Fruit fly (Drosophila melanogaster) whole organism, embryonic: ENCODE measurements around the gene nSMase.

Experiments used
- Asciz ChIP-seq: fragments of 200-800 bp; sonication (Bioruptor generic); optimal IDR thresholded peaks from 2 replicates; lab custom pipeline; 2017; ENCODE audit warnings: missing biosample characterization, mild to moderate bottlenecking, missing genetic modification characterization, missing genetic modification reagents
- BEAF-32 ChIP-seq: fragments of 200-800 bp; sonication (Bioruptor generic); optimal IDR thresholded peaks from 3 replicates; lab custom pipeline; 2017; ENCODE audit warnings: missing biosample characterization, missing genetic modification characterization, mild to moderate bottlenecking, moderate library complexity, missing genetic modification reagents
- Bdp1 ChIP-seq: fragments of 200-800 bp; sonication (Bioruptor generic); optimal IDR thresholded peaks from 3 replicates; lab custom pipeline; 2016; ENCODE audit warnings: missing biosample characterization, missing genetic modification characterization
- CG11247 ChIP-seq: fragments of 200-800 bp; sonication (Bioruptor generic); IDR thresholded peaks from 2 replicates; pipeline ENCODE4 v1.3.6; 2022; ENCODE audit warnings: missing biosample characterization, missing genetic modification characterization
- CG11398 ChIP-seq: fragments of 200-800 bp; sonication (Bioruptor generic); optimal IDR thresholded peaks from 2 replicates; lab custom pipeline; 2016; ENCODE audit warnings: missing biosample characterization, missing genetic modification characterization
- CG11456 ChIP-seq: fragments of 200-800 bp; sonication (Bioruptor generic); IDR thresholded peaks from 3 replicates; pipeline ENCODE4 v1.3.6; 2022; ENCODE audit warnings: missing biosample characterization, missing genetic modification characterization
- CG12219 ChIP-seq: fragments of 200-800 bp; sonication (Bioruptor generic); optimal IDR thresholded peaks from 3 replicates; lab custom pipeline; 2018; ENCODE audit warnings: missing biosample characterization, mild to moderate bottlenecking, missing genetic modification characterization
- CG12391 ChIP-seq: fragments of 200-800 bp; sonication (Bioruptor generic); optimal IDR thresholded peaks from 3 replicates; lab custom pipeline; 2018; ENCODE audit warnings: missing biosample characterization, mild to moderate bottlenecking, missing genetic modification characterization, moderate library complexity
- CG12744 ChIP-seq: fragments of 200-800 bp; sonication (Bioruptor generic); optimal IDR thresholded peaks from 2 replicates; lab custom pipeline; 2016; ENCODE audit warnings: missing biosample characterization, missing genetic modification characterization
- CG13424 ChIP-seq: fragments of 200-800 bp; sonication (Bioruptor generic); optimal IDR thresholded peaks from 2 replicates; lab custom pipeline; 2019; ENCODE audit warnings: missing biosample characterization, mild to moderate bottlenecking, missing genetic modification characterization, moderate library complexity
- CG13624 ChIP-seq: fragments of 200-800 bp; sonication (Bioruptor generic); optimal IDR thresholded peaks from 2 replicates; lab custom pipeline; 2016; ENCODE audit warnings: missing biosample characterization, missing genetic modification characterization
- CG15479 ChIP-seq: fragments of 200-800 bp; sonication (Bioruptor generic); optimal IDR thresholded peaks from 3 replicates; lab custom pipeline; 2019; ENCODE audit warnings: missing biosample characterization, mild to moderate bottlenecking, missing genetic modification characterization, moderate library complexity
- CG2129 ChIP-seq: fragments of 200-800 bp; sonication (Bioruptor generic); IDR thresholded peaks from 2 replicates; pipeline ENCODE4 v1.3.6; 2022; ENCODE audit warnings: missing biosample characterization, missing genetic modification characterization; ENCODE audit not compliant: partially characterized antibody
- CG32532 ChIP-seq: fragments of 200-800 bp; sonication (Bioruptor generic); IDR thresholded peaks from 2 replicates; pipeline ENCODE4 v1.3.6; 2022; ENCODE audit warnings: missing biosample characterization, missing genetic modification characterization
- CG43689 ChIP-seq: fragments of 200-800 bp; sonication (Bioruptor generic); IDR thresholded peaks from 2 replicates; pipeline ENCODE4 v1.3.6; 2022; ENCODE audit warnings: missing biosample characterization, missing genetic modification characterization
- CG5180 ChIP-seq: fragments of 200-800 bp; sonication (Bioruptor generic); optimal IDR thresholded peaks from 3 replicates; lab custom pipeline; 2017; ENCODE audit warnings: missing biosample characterization, missing genetic modification characterization, mild to moderate bottlenecking, moderate library complexity, missing genetic modification reagents
- CG6689 ChIP-seq: fragments of 200-800 bp; sonication (Bioruptor generic); IDR thresholded peaks from 2 replicates; pipeline ENCODE4 v1.3.6; 2022; ENCODE audit warnings: missing biosample characterization, missing genetic modification characterization
- CG6791 ChIP-seq: fragments of 200-800 bp; sonication (Bioruptor generic); IDR thresholded peaks from 3 replicates; pipeline ENCODE4 v1.3.6; 2022; ENCODE audit warnings: missing biosample characterization, missing genetic modification characterization; ENCODE audit not compliant: partially characterized antibody
- CG8924 ChIP-seq: fragments of 200-800 bp; optimal IDR thresholded peaks from 3 replicates; lab custom pipeline; 2019; ENCODE audit warnings: missing biosample characterization, mild to moderate bottlenecking, missing genetic modification characterization, moderate library complexity
- CG9215 ChIP-seq: fragments of 200-800 bp; sonication (Bioruptor generic); IDR thresholded peaks from 2 replicates; pipeline ENCODE4 v1.3.6; 2022; ENCODE audit warnings: missing biosample characterization, missing genetic modification characterization
- CG9797 ChIP-seq: fragments of 200-800 bp; sonication (Bioruptor generic); optimal IDR thresholded peaks from 3 replicates; lab custom pipeline; 2018; ENCODE audit warnings: missing biosample characterization, mild to moderate bottlenecking, missing genetic modification characterization
- Fer1 ChIP-seq: fragments of 200-800 bp; sonication (Bioruptor generic); optimal IDR thresholded peaks from 2 replicates; lab custom pipeline; 2017; ENCODE audit warnings: missing biosample characterization, mild to moderate bottlenecking, missing genetic modification characterization
- H15 ChIP-seq: fragments of 200-800 bp; sonication (Bioruptor generic); IDR thresholded peaks from 3 replicates; pipeline ENCODE4 v1.3.6; 2022; ENCODE audit warnings: missing biosample characterization, missing genetic modification characterization
- MESR4 ChIP-seq: fragments of 200-800 bp; sonication (Bioruptor generic); optimal IDR thresholded peaks from 2 replicates; lab custom pipeline; 2018; ENCODE audit warnings: missing biosample characterization, mild to moderate bottlenecking, missing genetic modification characterization, moderate library complexity
- Neu2 ChIP-seq: fragments of 200-800 bp; sonication (Bioruptor generic); optimal IDR thresholded peaks from 3 replicates; lab custom pipeline; 2016; ENCODE audit warnings: missing biosample characterization, missing genetic modification characterization, borderline replicate concordance
- Opbp ChIP-seq: fragments of 200-800 bp; sonication (Bioruptor generic); IDR thresholded peaks from 3 replicates; pipeline ENCODE4 v1.3.6; 2022; ENCODE audit warnings: missing biosample characterization, missing genetic modification characterization; ENCODE audit not compliant: partially characterized antibody
- Poxn ChIP-seq: fragments of 200-800 bp; sonication (Bioruptor generic); IDR thresholded peaks from 2 replicates; pipeline ENCODE4 v1.3.6; 2022; ENCODE audit warnings: missing biosample characterization, missing genetic modification characterization
- Ravus ChIP-seq: fragments of 200-800 bp; sonication (Bioruptor generic); IDR thresholded peaks from 2 replicates; pipeline ENCODE4 v1.3.6; 2022; ENCODE audit warnings: missing biosample characterization, missing genetic modification characterization
- Side ChIP-seq: fragments of 200-800 bp; sonication (Bioruptor generic); optimal IDR thresholded peaks from 2 replicates; lab custom pipeline; 2016; ENCODE audit warnings: missing biosample characterization, missing genetic modification characterization
- Sry-β ChIP-seq: fragments of 200-800 bp; sonication (Bioruptor generic); optimal IDR thresholded peaks from 2 replicates; lab custom pipeline; 2018; ENCODE audit warnings: missing biosample characterization, mild to moderate bottlenecking, missing genetic modification characterization, moderate library complexity
- bab2 ChIP-seq: fragments of 200-800 bp; sonication (Bioruptor generic); optimal IDR thresholded peaks from 2 replicates; lab custom pipeline; 2016; ENCODE audit warnings: missing biosample characterization, missing genetic modification characterization
- bigmax ChIP-seq: fragments of 200-800 bp; sonication (Bioruptor generic); optimal IDR thresholded peaks from 2 replicates; lab custom pipeline; 2018; ENCODE audit warnings: missing biosample characterization, mild to moderate bottlenecking, missing genetic modification characterization
- cad ChIP-seq: fragments of >200 bp; optimal IDR thresholded peaks from 2 replicates; lab custom pipeline; 2017; ENCODE audit warnings: missing biosample characterization, missing genetic modification characterization
- dmrt99B ChIP-seq: fragments of 200-800 bp; sonication (Bioruptor generic); optimal IDR thresholded peaks from 2 replicates; lab custom pipeline; 2018; ENCODE audit warnings: missing biosample characterization, mild to moderate bottlenecking, missing genetic modification characterization, moderate library complexity
- emc ChIP-seq: fragments of 200-800 bp; sonication (Bioruptor generic); optimal IDR thresholded peaks from 2 replicates; lab custom pipeline; 2016; ENCODE audit warnings: missing biosample characterization, missing genetic modification characterization
- esg ChIP-seq: fragments of 200-800 bp; sonication (Bioruptor generic); conservative IDR thresholded peaks from 2 replicates; pipeline ENCODE4 v1.3.6; 2022; ENCODE audit warnings: missing biosample characterization, missing genetic modification characterization
- eve ChIP-seq, 2 experiments: fragments of >200 bp; optimal IDR thresholded peaks; 2 replicates each; lab custom pipeline; 2017; ENCODE audit warnings: missing biosample characterization in 2 of 2, missing genetic modification characterization in 2 of 2
- grau ChIP-seq: fragments of 200-800 bp; optimal IDR thresholded peaks from 3 replicates; lab custom pipeline; 2019; ENCODE audit warnings: missing biosample characterization, mild to moderate bottlenecking, missing genetic modification characterization, moderate library complexity
- ind ChIP-seq: fragments of 200-800 bp; sonication (Bioruptor generic); optimal IDR thresholded peaks from 3 replicates; lab custom pipeline; 2016; ENCODE audit warnings: missing biosample characterization, missing genetic modification characterization
- maf-S ChIP-seq: fragments of 200-800 bp; sonication (Bioruptor generic); optimal IDR thresholded peaks from 2 replicates; lab custom pipeline; 2016; ENCODE audit warnings: missing biosample characterization, missing genetic modification characterization
- mam ChIP-seq: fragments of 200-800 bp; sonication (Bioruptor generic); optimal IDR thresholded peaks from 3 replicates; lab custom pipeline; 2016; ENCODE audit warnings: missing biosample characterization, missing genetic modification characterization
- nerfin-2 ChIP-seq: fragments of 200-800 bp; sonication (Bioruptor generic); IDR thresholded peaks from 2 replicates; pipeline ENCODE4 v1.3.6; 2022; ENCODE audit warnings: missing biosample characterization, missing genetic modification characterization; ENCODE audit not compliant: partially characterized antibody
- peb ChIP-seq: fragments of 200-800 bp; sonication (Bioruptor generic); IDR thresholded peaks from 2 replicates; pipeline ENCODE4 v1.3.6; 2022; ENCODE audit warnings: missing biosample characterization, missing genetic modification characterization
- pita ChIP-seq: fragments of 200-800 bp; sonication (Bioruptor generic); optimal IDR thresholded peaks from 2 replicates; lab custom pipeline; 2017; ENCODE audit warnings: missing biosample characterization, mild to moderate bottlenecking, missing genetic modification characterization
- row ChIP-seq: fragments of 200-800 bp; sonication (Bioruptor generic); IDR thresholded peaks from 3 replicates; pipeline ENCODE4 v1.3.6; 2022; ENCODE audit warnings: missing biosample characterization, missing genetic modification characterization
- sens ChIP-seq: fragments of 200-800 bp; sonication (Bioruptor generic); peaks from one replicate; lab custom pipeline; 2016; ENCODE audit warnings: missing biosample characterization, missing genetic modification characterization
- sna ChIP-seq: fragments of 200-800 bp; sonication (Bioruptor generic); IDR thresholded peaks from 2 replicates; pipeline ENCODE4 v1.3.6; 2022; ENCODE audit warnings: missing biosample characterization, missing genetic modification characterization; ENCODE audit not compliant: partially characterized antibody
- so ChIP-seq: fragments of 200-800 bp; sonication (Bioruptor generic); IDR thresholded peaks from 3 replicates; pipeline ENCODE4 v1.3.6; 2022; ENCODE audit warnings: missing biosample characterization, missing genetic modification characterization
- tgo ChIP-seq: fragments of 200-800 bp; sonication (Bioruptor generic); IDR thresholded peaks from 3 replicates; pipeline ENCODE4 v1.3.6; 2022; ENCODE audit warnings: missing biosample characterization, missing genetic modification characterization
- tin ChIP-seq: fragments of 200-800 bp; sonication (Bioruptor generic); optimal IDR thresholded peaks from 3 replicates; lab custom pipeline; 2016; ENCODE audit warnings: missing biosample characterization, missing genetic modification characterization
- toy ChIP-seq: fragments of 200-800 bp; sonication (Bioruptor generic); IDR thresholded peaks from 2 replicates; pipeline ENCODE4 v1.3.6; 2022; ENCODE audit warnings: missing biosample characterization, missing genetic modification characterization
- ttk ChIP-seq: fragments of 200-800 bp; sonication (Bioruptor generic); IDR thresholded peaks from 2 replicates; pipeline ENCODE4 v2.1.2; 2022; ENCODE audit warnings: missing biosample characterization, missing genetic modification characterization

The nSMase gene

dm6 chr3L:3178530-3179096, 40.3 kb upstream of the nSMase start, which contains the start of the genes MnM and Girdin (continued):
- TF ChIP-seq toy (GFP tag; lab: Robert Waterston, UW) (no peak), CG32532 (GFP tag; lab: Robert Waterston, UW) (peak; percentile 53; the same call in 1 of the 2 replicates), Neu2 (peak; percentile 50), sens (GFP tag; lab: Kevin White, UChicago) (peak; percentile 71), CG13424 (tag; lab: Kevin White, UChicago) (peak; percentile 70), ind (peak; percentile 76), tin (GFP tag; lab: Kevin White, UChicago) (peak; percentile 69), Opbp (GFP tag; lab: Robert Waterston, UW) (peak; percentile 71), CG9797 (peak; percentile 50), CG11456 (GFP tag; lab: Robert Waterston, UW) (peak; percentile 57; the same call in 2 of the 3 replicates), CG9215 (GFP tag; lab: Robert Waterston, UW) (peak; percentile 67), CG8924 (tag; lab: Kevin White, UChicago) (peak; percentile 46), peb (0 out of 2 replicates have a peak, but pooled peaks have one; percentile 30), Poxn (GFP tag; lab: Robert Waterston, UW) (peak; percentile 10; the same call in 1 of the 2 replicates), esg (peak; percentile 42), CG6689 (GFP tag; lab: Robert Waterston, UW) (peak; percentile 42; the same call in 1 of the 2 replicates), Ravus (GFP tag; lab: Robert Waterston, UW) (no peak), eve (GFP tag; optimal IDR thresholded peaks at IDR 0.05; lab: Kevin White, UChicago) (no peak), bab2 (GFP tag; lab: Kevin White, UChicago) (peak; percentile 73), sna (peak; percentile 88), dmrt99B (tag; lab: Kevin White, UChicago) (no peak), CG2129 (GFP tag; lab: Robert Waterston, UW) (peak; percentile 41), mam (peak; percentile 74), emc (GFP tag; lab: Kevin White, UChicago) (peak; percentile 26), ttk (GFP tag; lab: Robert Waterston, UW) (no peak), bigmax (GFP tag; lab: Kevin White, UChicago) (no peak), MESR4 (GFP tag; lab: Kevin White, UChicago) (peak; percentile 63), Bdp1 (GFP tag; lab: Kevin White, UChicago) (peak; percentile 54), CG6791 (GFP tag; lab: Robert Waterston, UW) (peak; percentile 69; the same call in 1 of the 3 replicates), so (GFP tag; lab: Robert Waterston, UW) (no peak), row (GFP tag; lab: Robert Waterston, UW) (peak; percentile 92), CG12391 (peak; percentile 75), CG11398 (GFP tag; lab: Kevin White, UChicago) (no peak), nerfin-2 (GFP tag; lab: Robert Waterston, UW) (peak; percentile 59), cad (GFP tag; lab: Kevin White, UChicago) (no peak), Side (GFP tag; lab: Kevin White, UChicago) (peak; percentile 49), tgo (GFP tag; lab: Robert Waterston, UW) (peak; percentile 21; the same call in 1 of the 3 replicates), CG13624 (peak; percentile 80)

dm6 chr3L:3179474-3179873, 39.5 kb upstream of the nSMase start:
- TF ChIP-seq CG15479 (GFP tag; lab: Kevin White, UChicago) (no peak), pita (GFP tag; lab: Kevin White, UChicago) (no peak), H15 (GFP tag; lab: Robert Waterston, UW) (peak; percentile 89), BEAF-32 (GFP tag; lab: Kevin White, UChicago) (no peak), CG5180 (no peak), Sry-β (GFP tag; lab: Kevin White, UChicago) (no peak), grau (peak; percentile 87), Fer1 (no peak), maf-S (GFP tag; lab: Kevin White, UChicago) (peak; percentile 80), CG11247 (GFP tag; lab: Robert Waterston, UW) (peak; percentile 86), CG12744 (peak; percentile 80), Asciz (GFP tag; lab: Kevin White, UChicago) (no peak), CG12219 (GFP tag; lab: Kevin White, UChicago) (peak; percentile 86), CG43689 (GFP tag; lab: Robert Waterston, UW) (no peak)
